3 worm cellular contexts compared by ENCODE assay signal in genomic region chrIV:8040610-8041317, ce11.
TF ChIP-seq lines count a peak whose summit lies in the region.

No protein-coding gene starts in this region.

TF ChIP-seq in whole organism, L1 larva, 84 proteins besides CTCF, POLR2A, EP300 and RAD21 (continued from another document):
- peak; percentile 36 for TF ChIP-seq tbx-2 (tag; optimal IDR thresholded peaks at IDR 0.05; lab: Kevin White, UChicago)
- peak in 1 of 2 experiments; percentile 17 for TF ChIP-seq efl-1 (optimal IDR thresholded peaks at IDR 0.05; lab: Kevin White, UChicago)
- peak in 1 of 2 experiments; percentile 75 for TF ChIP-seq efl-1 (GFP tag; optimal IDR thresholded peaks at IDR 0.05 in 1 of 2; lab: Kevin White, UChicago)
- TF ChIP-seq zip-4 (GFP tag; optimal IDR thresholded peaks at IDR 0.05; lab: Kevin White, UChicago) = no peak
- TF ChIP-seq snpc-4 (tag; optimal IDR thresholded peaks at IDR 0.05; lab: Kevin White, UChicago) = peak; percentile 7
- TF ChIP-seq nhr-71 (tag; optimal IDR thresholded peaks at IDR 0.05; lab: Kevin White, UChicago) = peak; percentile 61
- TF ChIP-seq lsy-2 (tag; optimal IDR thresholded peaks at IDR 0.05; lab: Kevin White, UChicago) = peak in 1 of 2 experiments; percentile 48
- TF ChIP-seq egl-13 (tag; optimal IDR thresholded peaks at IDR 0.05; lab: Kevin White, UChicago) = peak; percentile 49
- peak; percentile 73 for TF ChIP-seq irx-1 (tag; optimal IDR thresholded peaks at IDR 0.05; lab: Kevin White, UChicago)
- TF ChIP-seq swsn-7 (tag; optimal IDR thresholded peaks at IDR 0.05; lab: Kevin White, UChicago) = peak; percentile 37
- no peak for TF ChIP-seq C16A3.4 (tag; optimal IDR thresholded peaks at IDR 0.05; lab: Kevin White, UChicago)

TF ChIP-seq in whole organism, L2 larva, 48 proteins besides CTCF, POLR2A, EP300 and RAD21 (continued from another document):
- TF ChIP-seq dmd-4 (tag; optimal IDR thresholded peaks at IDR 0.05; lab: Kevin White, UChicago) = no peak
- TF ChIP-seq R02D3.7 (tag; optimal IDR thresholded peaks at IDR 0.05; lab: Kevin White, UChicago) = no peak
- no peak for TF ChIP-seq elt-3 (tag; optimal IDR thresholded peaks at IDR 0.05; lab: Kevin White, UChicago)
- no peak for TF ChIP-seq lin-39 (tag; optimal IDR thresholded peaks at IDR 0.05; lab: Kevin White, UChicago)
- no peak for TF ChIP-seq nhr-23 (tag; optimal IDR thresholded peaks at IDR 0.05; lab: Kevin White, UChicago)
- TF ChIP-seq gmeb-1 (tag; optimal IDR thresholded peaks at IDR 0.05; lab: Kevin White, UChicago) = no peak
- peak; percentile 53 for TF ChIP-seq zag-1 (tag; optimal IDR thresholded peaks at IDR 0.05; lab: Kevin White, UChicago)
- no peak for TF ChIP-seq alr-1 (tag; optimal IDR thresholded peaks at IDR 0.05; lab: Kevin White, UChicago)
- no peak for TF ChIP-seq nhr-11 (tag; optimal IDR thresholded peaks at IDR 0.05; lab: Kevin White, UChicago)
- TF ChIP-seq mdl-1 (tag; optimal IDR thresholded peaks at IDR 0.05; lab: Kevin White, UChicago) = peak in 1 of 2 experiments; percentile 49
- TF ChIP-seq aly-2 (tag; optimal IDR thresholded peaks at IDR 0.05; lab: Kevin White, UChicago) = no peak
- peak; percentile 8 for TF ChIP-seq Y55F3AM.14 (GFP tag; optimal IDR thresholded peaks at IDR 0.05; lab: Kevin White, UChicago)
- no peak for TF ChIP-seq ama-1 (optimal IDR thresholded peaks at IDR 0.05; lab: Kevin White, UChicago)
- peak; percentile 25 to 53 for TF ChIP-seq lsy-2 (tag; optimal IDR thresholded peaks at IDR 0.05; lab: Kevin White, UChicago)
- no peak for TF ChIP-seq egl-27 (tag; optimal IDR thresholded peaks at IDR 0.05; lab: Kevin White, UChicago)
- no peak for TF ChIP-seq lin-11 (tag; optimal IDR thresholded peaks at IDR 0.05; lab: Kevin White, UChicago)
- TF ChIP-seq mbf-1 (tag; optimal IDR thresholded peaks at IDR 0.05; lab: Kevin White, UChicago) = no peak
- TF ChIP-seq ceh-16 (tag; optimal IDR thresholded peaks at IDR 0.05; lab: Kevin White, UChicago) = no peak
- TF ChIP-seq nhr-129 (tag; optimal IDR thresholded peaks at IDR 0.05; lab: Kevin White, UChicago) = peak; percentile 36
- no peak for TF ChIP-seq ceh-82 (tag; optimal IDR thresholded peaks at IDR 0.05; lab: Kevin White, UChicago)
- no peak for TF ChIP-seq skn-1 (tag; optimal IDR thresholded peaks at IDR 0.05; lab: Kevin White, UChicago)
- no peak for TF ChIP-seq ZK546.5 (tag; optimal IDR thresholded peaks at IDR 0.05; lab: Kevin White, UChicago)
- peak; percentile 24 for TF ChIP-seq sma-9 (GFP tag; optimal IDR thresholded peaks at IDR 0.05; lab: Kevin White, UChicago)
- TF ChIP-seq sma-9 (tag; optimal IDR thresholded peaks at IDR 0.05; lab: Kevin White, UChicago) = no peak
- TF ChIP-seq C34F6.9 (tag; optimal IDR thresholded peaks at IDR 0.05; lab: Kevin White, UChicago) = peak; percentile 64
- no peak for TF ChIP-seq nhr-237 (tag; optimal IDR thresholded peaks at IDR 0.05; lab: Kevin White, UChicago)
- TF ChIP-seq elt-1 (tag; optimal IDR thresholded peaks at IDR 0.05; lab: Kevin White, UChicago) = no peak
- TF ChIP-seq mab-5 (tag; optimal IDR thresholded peaks at IDR 0.05; lab: Kevin White, UChicago) = peak; percentile 28
- no peak for TF ChIP-seq unc-39 (tag; optimal IDR thresholded peaks at IDR 0.05; lab: Kevin White, UChicago)
- no peak for TF ChIP-seq peb-1 (tag; optimal IDR thresholded peaks at IDR 0.05; lab: Kevin White, UChicago)
- TF ChIP-seq blmp-1 (tag; optimal IDR thresholded peaks at IDR 0.05; lab: Kevin White, UChicago; ENCODE audit: insufficient read depth) = no peak
- TF ChIP-seq snpc-4 (tag; optimal IDR thresholded peaks at IDR 0.05; lab: Kevin White, UChicago) = no peak
- TF ChIP-seq ztf-11 (tag; optimal IDR thresholded peaks at IDR 0.05; lab: Kevin White, UChicago) = no peak

TF ChIP-seq in whole organism, L4 larva, 104 proteins besides CTCF, POLR2A, EP300 and RAD21 (continued from another document):
- peak; percentile 46 for TF ChIP-seq mep-1 (tag; optimal IDR thresholded peaks at IDR 0.05; lab: Kevin White, UChicago)
- TF ChIP-seq lin-29 (GFP tag; IDR thresholded peaks at IDR 0.05; lab: Robert Waterston, UW) = no peak
- TF ChIP-seq nhr-25 (tag; optimal IDR thresholded peaks at IDR 0.05; lab: Kevin White, UChicago; ENCODE audit: borderline replicate concordance, insufficient read depth) = no peak
- no peak for TF ChIP-seq cey-2 (tag; optimal IDR thresholded peaks at IDR 0.05; lab: Kevin White, UChicago; ENCODE audit: borderline replicate concordance, insufficient read depth)
- TF ChIP-seq Y105C5A.15 (GFP tag; IDR thresholded peaks at IDR 0.05; lab: Robert Waterston, UW) = no peak
- no peak for TF ChIP-seq F49E8.2 (tag; optimal IDR thresholded peaks at IDR 0.05; lab: Kevin White, UChicago; ENCODE audit: borderline replicate concordance)
- TF ChIP-seq fkh-10 (GFP tag; optimal IDR thresholded peaks at IDR 0.05; lab: Kevin White, UChicago) = peak; percentile 89
- no peak for TF ChIP-seq ZK546.5 (tag; optimal IDR thresholded peaks at IDR 0.05; lab: Kevin White, UChicago)
- TF ChIP-seq nhr-28 (tag; optimal IDR thresholded peaks at IDR 0.05; lab: Kevin White, UChicago) = no peak
- TF ChIP-seq pha-4 (GFP tag; IDR thresholded peaks at IDR 0.05; lab: Robert Waterston, UW) = no peak
- no peak for TF ChIP-seq pha-4 (tag; optimal IDR thresholded peaks at IDR 0.05; lab: Kevin White, UChicago)
- peak; percentile 11 for TF ChIP-seq dve-1 (tag; optimal IDR thresholded peaks at IDR 0.05; lab: Kevin White, UChicago; ENCODE audit: insufficient read depth)
- peak; percentile 43 for TF ChIP-seq rbr-2 (tag; optimal IDR thresholded peaks at IDR 0.05; lab: Kevin White, UChicago)
